Fruit fly (Drosophila melanogaster) whole organism, embryonic: ENCODE data around the gene CG11608.

Experiments used
- Atf6 ChIP-seq: fragments of 200-800 bp; sonication (Bioruptor generic); IDR thresholded peaks from 2 replicates; pipeline ENCODE4 v1.3.6; 2022; ENCODE audit warnings: missing biosample characterization, missing genetic modification characterization
- B-H2 ChIP-seq: fragments of 200-800 bp; sonication (Bioruptor generic); optimal IDR thresholded peaks from 2 replicates; lab custom pipeline; 2018; ENCODE audit warnings: missing biosample characterization, mild to moderate bottlenecking, missing genetic modification characterization
- C15 ChIP-seq: fragments of 200-800 bp; sonication (Bioruptor generic); IDR thresholded peaks from 3 replicates; pipeline ENCODE4 v1.3.6; 2022; ENCODE audit warnings: missing biosample characterization, missing genetic modification characterization
- CG12659 ChIP-seq: fragments of 200-800 bp; sonication (Bioruptor generic); optimal IDR thresholded peaks from 3 replicates; lab custom pipeline; 2017; ENCODE audit warnings: mild to moderate bottlenecking, missing biosample characterization, missing genetic modification reagents, missing genetic modification characterization
- CG14014 ChIP-seq: fragments of 200-800 bp; sonication (Bioruptor generic); IDR thresholded peaks from 2 replicates; pipeline ENCODE4 v1.3.6; 2022; ENCODE audit warnings: missing biosample characterization, missing genetic modification characterization
- CG14441 ChIP-seq: fragments of 200-800 bp; sonication (Bioruptor generic); IDR thresholded peaks from 2 replicates; pipeline ENCODE4 v1.3.6; 2022; ENCODE audit warnings: missing biosample characterization, missing genetic modification characterization
- CG1529 ChIP-seq: fragments of 200-800 bp; sonication (Bioruptor generic); optimal IDR thresholded peaks from 3 replicates; lab custom pipeline; 2018; ENCODE audit warnings: missing biosample characterization, missing genetic modification characterization
- CG1647 ChIP-seq: fragments of 200-800 bp; sonication (Bioruptor generic); optimal IDR thresholded peaks from 3 replicates; lab custom pipeline; 2016; ENCODE audit warnings: missing biosample characterization, missing genetic modification characterization
- CG16813 ChIP-seq: fragments of 200-800 bp; sonication (Bioruptor generic); IDR thresholded peaks from 3 replicates; pipeline ENCODE4 v1.3.6; 2022; ENCODE audit warnings: missing biosample characterization, missing genetic modification characterization; ENCODE audit not compliant: partially characterized antibody
- CG17359 ChIP-seq: fragments of 200-800 bp; sonication (Bioruptor generic); optimal IDR thresholded peaks from 3 replicates; lab custom pipeline; 2018; ENCODE audit warnings: missing biosample characterization, mild to moderate bottlenecking, missing genetic modification characterization, moderate library complexity
- CG17802 ChIP-seq: fragments of 200-800 bp; sonication (Bioruptor generic); optimal IDR thresholded peaks from 2 replicates; lab custom pipeline; 2018; ENCODE audit warnings: missing biosample characterization, mild to moderate bottlenecking, missing genetic modification characterization, moderate library complexity
- CG18599 ChIP-seq: fragments of 200-800 bp; sonication (Bioruptor generic); optimal IDR thresholded peaks from 3 replicates; lab custom pipeline; 2017; ENCODE audit warnings: missing biosample characterization, missing genetic modification characterization, mild to moderate bottlenecking, moderate library complexity, missing genetic modification reagents
- CG18764 ChIP-seq: fragments of 200-800 bp; sonication (Bioruptor generic); optimal IDR thresholded peaks from 3 replicates; lab custom pipeline; 2016; ENCODE audit warnings: missing biosample characterization, missing genetic modification characterization
- CG3163 ChIP-seq: fragments of 200-800 bp; sonication (Bioruptor generic); optimal IDR thresholded peaks from 3 replicates; lab custom pipeline; 2016; ENCODE audit warnings: missing biosample characterization, missing genetic modification characterization
- CG32772 ChIP-seq: fragments of 200-800 bp; sonication (Bioruptor generic); IDR thresholded peaks from 2 replicates; pipeline ENCODE4 v1.3.6; 2022; ENCODE audit warnings: missing biosample characterization, missing genetic modification characterization
- CG43689 ChIP-seq: fragments of 200-800 bp; sonication (Bioruptor generic); IDR thresholded peaks from 2 replicates; pipeline ENCODE4 v1.3.6; 2022; ENCODE audit warnings: missing biosample characterization, missing genetic modification characterization
- CG7839 ChIP-seq: fragments of 200-800 bp; sonication (Bioruptor generic); optimal IDR thresholded peaks from 3 replicates; lab custom pipeline; 2018; ENCODE audit warnings: missing biosample characterization, mild to moderate bottlenecking, missing genetic modification characterization, moderate library complexity
- CG9932 ChIP-seq: fragments of 200-800 bp; sonication (Bioruptor generic); IDR thresholded peaks from 2 replicates; pipeline ENCODE4 v1.3.6; 2022; ENCODE audit warnings: missing biosample characterization, missing genetic modification characterization
- CrebB ChIP-seq: fragments of 200-800 bp; sonication (Bioruptor generic); optimal IDR thresholded peaks from 3 replicates; lab custom pipeline; 2018; ENCODE audit warnings: missing biosample characterization, mild to moderate bottlenecking, missing genetic modification characterization
- D ChIP-seq, 2 experiments: fragments of 200-800 bp in 1 of 2; fragments of >200 bp in 1 of 2; sonication (Bioruptor generic) in 1 of 2; optimal IDR thresholded peaks; 2 replicates in 1 of 2; 3 replicates in 1 of 2; lab custom pipeline; 2017; ENCODE audit warnings: mild to moderate bottlenecking in 1 of 2, missing biosample characterization in 1 of 2, missing genetic modification characterization in 1 of 2, missing genetic modification reagents in 1 of 2
- Dbx ChIP-seq: fragments of 200-800 bp; sonication (Bioruptor generic); IDR thresholded peaks from 3 replicates; pipeline ENCODE4 v1.3.6; 2022; ENCODE audit warnings: missing biosample characterization, missing genetic modification characterization
- Deaf1 ChIP-seq: fragments of 200-800 bp; optimal IDR thresholded peaks from 3 replicates; lab custom pipeline; 2019; ENCODE audit warnings: missing biosample characterization, mild to moderate bottlenecking, missing genetic modification characterization, moderate library complexity
- Gug ChIP-seq: fragments of 200-800 bp; sonication (Bioruptor generic); IDR thresholded peaks from 4 replicates; pipeline ENCODE4 v1.3.6; 2022; ENCODE audit warnings: missing biosample characterization, missing genetic modification characterization
- HLH3B ChIP-seq: fragments of 200-800 bp; sonication (Bioruptor generic); IDR thresholded peaks from 2 replicates; pipeline ENCODE4 v1.3.6; 2022; ENCODE audit warnings: missing biosample characterization, missing genetic modification characterization
- Hmr ChIP-seq: fragments of 200-800 bp; sonication (Bioruptor generic); optimal IDR thresholded peaks from 3 replicates; lab custom pipeline; 2017; ENCODE audit warnings: mild to moderate bottlenecking, missing biosample characterization, missing genetic modification reagents, missing genetic modification characterization
- Hmx ChIP-seq: fragments of 200-800 bp; sonication (Bioruptor generic); optimal IDR thresholded peaks from 2 replicates; lab custom pipeline; 2016; ENCODE audit warnings: missing biosample characterization, missing genetic modification characterization
- Max ChIP-seq: fragments of 200-800 bp; sonication (Bioruptor generic); optimal IDR thresholded peaks from 2 replicates; lab custom pipeline; 2016; ENCODE audit warnings: missing biosample characterization, mild to moderate bottlenecking, missing genetic modification characterization
- Med ChIP-seq: fragments of 200-800 bp; sonication (Bioruptor generic); peaks from one replicate; lab custom pipeline; 2016; ENCODE audit warnings: missing biosample characterization, missing genetic modification characterization, mild to moderate bottlenecking, inconsistent platforms, moderate library complexity
- NC2α ChIP-seq: fragments of 200-800 bp; sonication (Bioruptor generic); optimal IDR thresholded peaks from 2 replicates; lab custom pipeline; 2016; ENCODE audit warnings: missing biosample characterization, missing genetic modification characterization
- Opbp ChIP-seq: fragments of 200-800 bp; sonication (Bioruptor generic); IDR thresholded peaks from 3 replicates; pipeline ENCODE4 v1.3.6; 2022; ENCODE audit warnings: missing biosample characterization, missing genetic modification characterization; ENCODE audit not compliant: partially characterized antibody
- Optix ChIP-seq: fragments of 200-800 bp; sonication (Bioruptor generic); IDR thresholded peaks from 3 replicates; pipeline ENCODE4 v1.3.6; 2022; ENCODE audit warnings: missing biosample characterization, missing genetic modification characterization
- Pdp1 ChIP-seq, 2 experiments: fragments of 200-800 bp; sonication (Bioruptor generic); optimal IDR thresholded peaks; 3 replicates each; lab custom pipeline; 2016; ENCODE audit warnings: missing biosample characterization in 2 of 2, missing genetic modification characterization in 2 of 2, mild to moderate bottlenecking in 1 of 2, moderate library complexity in 1 of 2
- Rx ChIP-seq: fragments of 200-800 bp; sonication (Bioruptor generic); IDR thresholded peaks from 2 replicates; pipeline ENCODE4 v1.3.6; 2022; ENCODE audit warnings: missing biosample characterization, missing genetic modification characterization
- Xrp1 ChIP-seq: fragments of 200-800 bp; sonication (Bioruptor generic); IDR thresholded peaks from 2 replicates; pipeline ENCODE4 v1.3.6; 2022; ENCODE audit warnings: missing biosample characterization, missing genetic modification characterization
- bsh ChIP-seq, 2 experiments: fragments of 200-800 bp; sonication (Bioruptor generic); optimal IDR thresholded peaks; 2 replicates each; lab custom pipeline; 2017 to 2018; ENCODE audit warnings: mild to moderate bottlenecking in 2 of 2, missing biosample characterization in 2 of 2, missing genetic modification characterization in 2 of 2, moderate library complexity in 1 of 2
- eyg ChIP-seq: fragments of 200-800 bp; sonication (Bioruptor generic); optimal IDR thresholded peaks from 3 replicates; lab custom pipeline; 2016; ENCODE audit warnings: missing biosample characterization, missing genetic modification characterization
- fd3F ChIP-seq: fragments of 200-800 bp; sonication (Bioruptor generic); optimal IDR thresholded peaks from 2 replicates; lab custom pipeline; 2018; ENCODE audit warnings: missing biosample characterization, mild to moderate bottlenecking, missing genetic modification characterization, moderate library complexity
- fu2 ChIP-seq: fragments of 200-800 bp; sonication (Bioruptor generic); optimal IDR thresholded peaks from 2 replicates; lab custom pipeline; 2016; ENCODE audit warnings: missing biosample characterization, missing genetic modification characterization
- hth ChIP-seq: fragments of >200 bp; optimal IDR thresholded peaks from 2 replicates; lab custom pipeline; 2017; ENCODE audit warnings: inconsistent platforms
- knrl ChIP-seq: fragments of 200-800 bp; sonication (Bioruptor generic); IDR thresholded peaks from 3 replicates; pipeline ENCODE4 v1.3.6; 2022; ENCODE audit warnings: missing biosample characterization, missing genetic modification characterization; ENCODE audit not compliant: partially characterized antibody
- lola ChIP-seq, 3 experiments: fragments of >200 bp in 2 of 3; fragments of 200-800 bp in 1 of 3; sonication (Bioruptor generic) in 1 of 3; optimal IDR thresholded peaks; 2 replicates each; lab custom pipeline; 2017 to 2019; ENCODE audit warnings: missing biosample characterization in 3 of 3, missing genetic modification characterization in 3 of 3, mild to moderate bottlenecking in 1 of 3, moderate library complexity in 1 of 3
- mirr ChIP-seq: fragments of 200-800 bp; sonication (Bioruptor generic); optimal IDR thresholded peaks from 3 replicates; lab custom pipeline; 2018; ENCODE audit warnings: missing biosample characterization, mild to moderate bottlenecking, missing genetic modification characterization
- phol ChIP-seq: fragments of 200-800 bp; sonication (Bioruptor generic); optimal IDR thresholded peaks from 3 replicates; lab custom pipeline; 2018; ENCODE audit warnings: missing biosample characterization, mild to moderate bottlenecking, missing genetic modification characterization, moderate library complexity
- pros ChIP-seq: fragments of 200-800 bp; sonication (Bioruptor generic); optimal IDR thresholded peaks from 3 replicates; lab custom pipeline; 2019; ENCODE audit warnings: missing biosample characterization, mild to moderate bottlenecking, missing genetic modification characterization, moderate library complexity
- seq ChIP-seq: fragments of 200-800 bp; sonication (Bioruptor generic); IDR thresholded peaks from 2 replicates; pipeline ENCODE4 v1.3.6; 2022; ENCODE audit warnings: missing biosample characterization, missing genetic modification characterization
- sim ChIP-seq: fragments of 200-800 bp; sonication (Bioruptor generic); IDR thresholded peaks from 2 replicates; pipeline ENCODE4 v1.3.6; 2022; ENCODE audit warnings: missing biosample characterization, missing genetic modification characterization
- sima ChIP-seq: fragments of 200-800 bp; sonication (Bioruptor generic); optimal IDR thresholded peaks from 2 replicates; lab custom pipeline; 2016; ENCODE audit warnings: missing biosample characterization, missing genetic modification characterization
- ssp ChIP-seq: fragments of 200-800 bp; sonication (Bioruptor generic); IDR thresholded peaks from 2 replicates; pipeline ENCODE4 v1.3.6; 2022; ENCODE audit warnings: missing biosample characterization, missing genetic modification characterization
- tap ChIP-seq: fragments of 200-800 bp; optimal IDR thresholded peaks from 3 replicates; lab custom pipeline; 2019; ENCODE audit warnings: missing biosample characterization, mild to moderate bottlenecking, missing genetic modification characterization, moderate library complexity
- toy ChIP-seq: fragments of 200-800 bp; sonication (Bioruptor generic); IDR thresholded peaks from 2 replicates; pipeline ENCODE4 v1.3.6; 2022; ENCODE audit warnings: missing biosample characterization, missing genetic modification characterization

CG11608 gene

dm6 chr3R:12626674-12627382 is 11.5 kb upstream of the CG11608 start (continued):
- TF ChIP-seq HLH3B (GFP tag; lab: Robert Waterston, UW) (no peak), CG43689 (GFP tag; lab: Robert Waterston, UW) (no peak), lola (GFP tag; optimal IDR thresholded peaks at IDR 0.05; lab: Kevin White, UChicago) (no peak), CG17359 (no peak), B-H2 (GFP tag; lab: Kevin White, UChicago) (no peak), eyg (GFP tag; lab: Kevin White, UChicago) (no peak), phol (peak; percentile 93), Hmx (GFP tag; lab: Kevin White, UChicago) (no peak), D (optimal IDR thresholded peaks at IDR 0.05; lab: Kevin White, UChicago) (no peak), D (GFP tag; optimal IDR thresholded peaks at IDR 0.05; lab: Kevin White, UChicago) (no peak), CG1647 (GFP tag; lab: Kevin White, UChicago) (no peak), Rx (GFP tag; lab: Robert Waterston, UW) (no peak), CG7839 (tag; lab: Kevin White, UChicago) (no peak), Optix (no peak), Med (GFP tag; lab: Kevin White, UChicago) (peak; percentile 69), mirr (no peak), tap (tag; lab: Kevin White, UChicago) (no peak), CG17802 (tag; lab: Kevin White, UChicago) (no peak), CrebB (tag; lab: Kevin White, UChicago) (no peak), ssp (GFP tag; lab: Robert Waterston, UW) (no peak), fd3F (GFP tag; lab: Kevin White, UChicago) (no peak), toy (GFP tag; lab: Robert Waterston, UW) (no peak), hth (lab: Kevin White, UChicago) (no peak), Hmr (no peak), pros (GFP tag; lab: Kevin White, UChicago) (peak; percentile 61), CG3163 (GFP tag; lab: Kevin White, UChicago) (no peak), fu2 (GFP tag; lab: Kevin White, UChicago) (no peak), CG32772 (GFP tag; lab: Robert Waterston, UW) (no peak), CG18764 (GFP tag; lab: Kevin White, UChicago) (no peak), seq (no peak), CG16813 (no peak), CG12659 (no peak), CG1529 (GFP tag; lab: Kevin White, UChicago) (no peak), NC2α (GFP tag; lab: Kevin White, UChicago) (no peak), Deaf1 (tag; lab: Kevin White, UChicago) (no peak), CG14014 (no peak), Gug (GFP tag; lab: Robert Waterston, UW) (no peak), knrl (GFP tag; lab: Robert Waterston, UW) (no peak), C15 (GFP tag; lab: Robert Waterston, UW) (no peak), bsh (GFP tag; optimal IDR thresholded peaks at IDR 0.05; lab: Kevin White, UChicago) (no peak), Xrp1 (no peak), CG9932 (GFP tag; lab: Robert Waterston, UW) (no peak), Max (GFP tag; lab: Kevin White, UChicago) (no peak), Dbx (no peak), sima (no peak), Atf6 (no peak), CG18599 (GFP tag; lab: Kevin White, UChicago) (no peak), Opbp (no peak), sim (GFP tag; lab: Robert Waterston, UW) (no peak), Pdp1 (GFP tag; optimal IDR thresholded peaks at IDR 0.05; lab: Kevin White, UChicago) (peak in 1 of 2 experiments; percentile 67), CG14441 (GFP tag; lab: Robert Waterston, UW) (no peak)
